Worm (Caenorhabditis elegans): ENCODE data around the gene adr-2.

The adr-2 gene

ce11 chrIII:7234148-7234547, 1.5 kb upstream of the adr-2 start, which contains the start of gene ndus-8 (continued):
- TF ChIP-seq ama-1 (optimal IDR thresholded peaks at IDR 0.05) (no peak), sox-4 (tag; optimal IDR thresholded peaks at IDR 0.05) (no peak), ets-5 (GFP tag; IDR thresholded peaks at IDR 0.05) (no peak), lin-14 (GFP tag; optimal IDR thresholded peaks at IDR 0.05) (no peak), zip-4 (GFP tag; optimal IDR thresholded peaks at IDR 0.05) (peak; percentile 35), nhr-76 (tag; optimal IDR thresholded peaks at IDR 0.05) (no peak), jun-1 (tag; optimal IDR thresholded peaks at IDR 0.05) (peak; percentile 17), fos-1 (tag; optimal IDR thresholded peaks at IDR 0.05) (no peak), tbx-2 (tag; optimal IDR thresholded peaks at IDR 0.05) (peak; percentile 69), blmp-1 (tag; optimal IDR thresholded peaks at IDR 0.05) (peak; percentile 67), Y116A8C.19 (tag; optimal IDR thresholded peaks at IDR 0.05; ENCODE audit: borderline replicate concordance) (no peak), lsy-2 (tag; optimal IDR thresholded peaks at IDR 0.05) (peak; percentile 87 to 90), ztf-11 (tag; optimal IDR thresholded peaks at IDR 0.05) (peak in 1 of 2 experiments; percentile 39), nhr-77 (tag; optimal IDR thresholded peaks at IDR 0.05) (no peak), isw-1 (GFP tag; IDR thresholded peaks at IDR 0.05) (peak; percentile 37), nhr-71 (tag; optimal IDR thresholded peaks at IDR 0.05) (peak; percentile 82), C34B4.2 (tag; optimal IDR thresholded peaks at IDR 0.05) (no peak), mef-2 (tag; optimal IDR thresholded peaks at IDR 0.05) (no peak), lin-15B (tag; optimal IDR thresholded peaks at IDR 0.05) (peak; percentile 39), nhr-90 (tag; optimal IDR thresholded peaks at IDR 0.05; ENCODE audit: poor library complexity) (peak; percentile 78), hlh-17 (GFP tag; optimal IDR thresholded peaks at IDR 0.05; ENCODE audit: borderline replicate concordance) (no peak), lin-35 (GFP tag; optimal IDR thresholded peaks at IDR 0.05) (peak; percentile 77 to 80), pag-3 (tag; optimal IDR thresholded peaks at IDR 0.05; ENCODE audit: borderline replicate concordance, insufficient read depth) (no peak), nhr-84 (tag; optimal IDR thresholded peaks at IDR 0.05) (no peak), fkh-10 (GFP tag; optimal IDR thresholded peaks at IDR 0.05) (no peak), nhr-11 (tag; optimal IDR thresholded peaks at IDR 0.05) (no peak), snpc-4 (tag; optimal IDR thresholded peaks at IDR 0.05) (peak; percentile 52), ces-1 (GFP tag; optimal IDR thresholded peaks at IDR 0.05) (no peak), nhr-28 (tag; optimal IDR thresholded peaks at IDR 0.05) (no peak), nhr-85 (tag) (peak; percentile 68), rnt-1 (tag; optimal IDR thresholded peaks at IDR 0.05) (peak; percentile 77), ceh-63 (GFP tag; optimal IDR thresholded peaks at IDR 0.05) (no peak), swsn-7 (tag; optimal IDR thresholded peaks at IDR 0.05) (peak; percentile 78), nhr-20 (tag; optimal IDR thresholded peaks at IDR 0.05) (peak; percentile 81), skn-1 (tag; optimal IDR thresholded peaks at IDR 0.05) (peak; percentile 57), lin-13 (GFP tag; optimal IDR thresholded peaks at IDR 0.05) (peak; percentile 41), efl-3 (GFP tag; optimal IDR thresholded peaks at IDR 0.05) (no peak), elt-2 (tag; optimal IDR thresholded peaks at IDR 0.05) (peak; percentile 35), aly-2 (tag; optimal IDR thresholded peaks at IDR 0.05) (no peak), ceh-90 (tag; optimal IDR thresholded peaks at IDR 0.05) (no peak), C04F5.9 (tag; optimal IDR thresholded peaks at IDR 0.05) (peak; percentile 39), sup-37 (GFP tag; optimal IDR thresholded peaks at IDR 0.05) (no peak)

DNA sequence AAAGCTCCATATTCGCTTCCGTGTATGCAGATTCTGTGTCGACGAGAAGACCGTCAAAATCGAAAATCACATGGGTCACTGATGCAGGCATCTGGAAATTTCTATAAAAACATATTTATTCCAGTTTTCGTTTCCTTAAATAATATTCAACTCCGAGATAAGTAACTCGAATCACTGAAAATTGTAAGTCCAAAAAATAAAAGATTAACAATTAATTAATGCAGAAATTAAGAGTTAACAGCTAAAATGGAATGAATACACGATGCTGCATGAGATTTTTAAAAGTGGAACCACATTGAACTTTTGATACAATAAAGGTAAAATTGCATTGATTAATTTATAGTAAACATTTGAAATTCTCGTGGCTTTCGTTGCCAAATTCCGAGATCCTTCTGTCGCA, 1.8 kb downstream of the adr-2 start, which contains the start of gene R151.10:
Gene R151.10 (minus strand): TSS at position 101 of the 400 bp plus-strand sequence.
- TF ChIP-seq dsc-1 (tag; optimal IDR thresholded peaks at IDR 0.05) (no peak), unc-130 (tag; optimal IDR thresholded peaks at IDR 0.05) (no peak), nhr-11 (tag; optimal IDR thresholded peaks at IDR 0.05) (no peak), nhr-47 (tag; optimal IDR thresholded peaks at IDR 0.05) (no peak), xbp-1 (tag; optimal IDR thresholded peaks at IDR 0.05) (no peak), efl-1 (optimal IDR thresholded peaks at IDR 0.05) (no peak), efl-1 (GFP tag; optimal IDR thresholded peaks at IDR 0.05 in 1 of 2) (no peak), sptf-1 (tag; optimal IDR thresholded peaks at IDR 0.05) (no peak), fkh-4 (tag; optimal IDR thresholded peaks at IDR 0.05; ENCODE audit: borderline replicate concordance) (no peak), ztf-11 (tag; optimal IDR thresholded peaks at IDR 0.05) (no peak), lir-3 (tag; optimal IDR thresholded peaks at IDR 0.05; ENCODE audit: poor library complexity) (no peak), C16A3.4 (tag; optimal IDR thresholded peaks at IDR 0.05) (no peak), hlh-4 (tag; optimal IDR thresholded peaks at IDR 0.05) (no peak), nhr-19 (GFP tag; conservative IDR thresholded peaks at IDR 0.05) (no peak), snu-23 (GFP tag; optimal IDR thresholded peaks at IDR 0.05) (no peak), zag-1 (tag; optimal IDR thresholded peaks at IDR 0.05) (no peak), hlh-17 (GFP tag; optimal IDR thresholded peaks at IDR 0.05; ENCODE audit: borderline replicate concordance) (no peak)
